Fruit fly (Drosophila melanogaster) whole organism, embryonic: ENCODE data around the gene Pak.

ENCODE experiments used
- CG12104 ChIP-seq: fragments of 200-800 bp; sonication (Bioruptor generic); optimal IDR thresholded peaks from 3 replicates; lab custom pipeline; 2016; ENCODE audit warnings: missing biosample characterization, missing genetic modification characterization
- CG12942 ChIP-seq: fragments of 200-800 bp; sonication (Bioruptor generic); optimal IDR thresholded peaks from 3 replicates; lab custom pipeline; 2016; ENCODE audit warnings: missing biosample characterization, missing genetic modification characterization
- CG14014 ChIP-seq: fragments of 200-800 bp; sonication (Bioruptor generic); IDR thresholded peaks from 2 replicates; pipeline ENCODE4 v1.3.6; 2022; ENCODE audit warnings: missing biosample characterization, missing genetic modification characterization
- CG1529 ChIP-seq: fragments of 200-800 bp; sonication (Bioruptor generic); optimal IDR thresholded peaks from 3 replicates; lab custom pipeline; 2018; ENCODE audit warnings: missing biosample characterization, missing genetic modification characterization
- CG1602 ChIP-seq: fragments of 200-800 bp; sonication (Bioruptor generic); optimal IDR thresholded peaks from 3 replicates; lab custom pipeline; 2016; ENCODE audit warnings: missing biosample characterization, missing genetic modification characterization
- CG17385 ChIP-seq: fragments of 200-800 bp; sonication (Bioruptor generic); optimal IDR thresholded peaks from 3 replicates; lab custom pipeline; 2018; ENCODE audit warnings: missing biosample characterization, mild to moderate bottlenecking, missing genetic modification characterization
- CG18476 ChIP-seq: fragments of 200-800 bp; sonication (Bioruptor generic); optimal IDR thresholded peaks from 2 replicates; lab custom pipeline; 2016; ENCODE audit warnings: missing biosample characterization, mild to moderate bottlenecking, missing genetic modification characterization
- CG18599 ChIP-seq: fragments of 200-800 bp; sonication (Bioruptor generic); optimal IDR thresholded peaks from 3 replicates; lab custom pipeline; 2017; ENCODE audit warnings: missing biosample characterization, missing genetic modification characterization, mild to moderate bottlenecking, moderate library complexity, missing genetic modification reagents
- CG2199 ChIP-seq: fragments of 200-800 bp; sonication (Bioruptor generic); IDR thresholded peaks from 3 replicates; pipeline ENCODE4 v1.3.6; 2022; ENCODE audit warnings: missing biosample characterization, missing genetic modification characterization
- CG2202 ChIP-seq: fragments of 200-800 bp; sonication (Bioruptor generic); optimal IDR thresholded peaks from 2 replicates; lab custom pipeline; 2018; ENCODE audit warnings: missing biosample characterization, mild to moderate bottlenecking, missing genetic modification characterization
- CG33213 ChIP-seq: fragments of 200-800 bp; sonication (Bioruptor generic); optimal IDR thresholded peaks from 3 replicates; lab custom pipeline; 2016; ENCODE audit warnings: missing biosample characterization, missing genetic modification characterization
- CG4730 ChIP-seq: fragments of 200-800 bp; sonication (Bioruptor generic); IDR thresholded peaks from 2 replicates; pipeline ENCODE4 v1.3.6; 2022; ENCODE audit warnings: missing biosample characterization, missing genetic modification characterization
- CG7271 ChIP-seq: fragments of 200-800 bp; sonication (Bioruptor generic); optimal IDR thresholded peaks from 2 replicates; lab custom pipeline; 2018; ENCODE audit warnings: missing biosample characterization, mild to moderate bottlenecking, missing genetic modification characterization, moderate library complexity
- CG7372 ChIP-seq: fragments of 200-800 bp; sonication (Bioruptor generic); IDR thresholded peaks from 2 replicates; pipeline ENCODE4 v1.3.6; 2022; ENCODE audit warnings: missing biosample characterization, missing genetic modification characterization
- CG8388 ChIP-seq: fragments of 200-800 bp; sonication (Bioruptor generic); optimal IDR thresholded peaks from 2 replicates; lab custom pipeline; 2019; ENCODE audit warnings: missing biosample characterization, mild to moderate bottlenecking, missing genetic modification characterization, moderate library complexity
- CG9215 ChIP-seq: fragments of 200-800 bp; sonication (Bioruptor generic); IDR thresholded peaks from 2 replicates; pipeline ENCODE4 v1.3.6; 2022; ENCODE audit warnings: missing biosample characterization, missing genetic modification characterization
- Camta ChIP-seq: fragments of 200-800 bp; sonication (Bioruptor generic); optimal IDR thresholded peaks from 2 replicates; lab custom pipeline; 2016; ENCODE audit warnings: missing biosample characterization, missing genetic modification characterization
- Chrac-16 ChIP-seq: fragments of 200-800 bp; sonication (Bioruptor generic); optimal IDR thresholded peaks from 3 replicates; lab custom pipeline; 2016; ENCODE audit warnings: missing biosample characterization, missing genetic modification characterization
- D19B ChIP-seq: fragments of 200-800 bp; sonication (Bioruptor generic); optimal IDR thresholded peaks from 2 replicates; lab custom pipeline; 2017; ENCODE audit warnings: missing biosample characterization, mild to moderate bottlenecking, missing genetic modification characterization
- Dp ChIP-seq: fragments of 200-800 bp; sonication (Bioruptor generic); optimal IDR thresholded peaks from 2 replicates; lab custom pipeline; 2018; ENCODE audit warnings: missing biosample characterization, mild to moderate bottlenecking, missing genetic modification characterization, moderate library complexity
- Elba2 ChIP-seq: fragments of 200-800 bp; sonication (Bioruptor generic); optimal IDR thresholded peaks from 3 replicates; lab custom pipeline; 2016; ENCODE audit warnings: missing biosample characterization, missing genetic modification characterization
- Fer1 ChIP-seq: fragments of 200-800 bp; sonication (Bioruptor generic); optimal IDR thresholded peaks from 2 replicates; lab custom pipeline; 2017; ENCODE audit warnings: missing biosample characterization, mild to moderate bottlenecking, missing genetic modification characterization
- GATAe ChIP-seq: fragments of 200-800 bp; sonication (Bioruptor generic); conservative IDR thresholded peaks from 2 replicates; pipeline ENCODE4 v1.3.6; 2022; ENCODE audit warnings: missing biosample characterization, missing genetic modification characterization
- HLH4C ChIP-seq: fragments of 200-800 bp; sonication (Bioruptor generic); IDR thresholded peaks from 3 replicates; pipeline ENCODE4 v1.3.6; 2022; ENCODE audit warnings: missing biosample characterization, missing genetic modification characterization; ENCODE audit not compliant: partially characterized antibody
- HLH54F ChIP-seq: fragments of 200-800 bp; sonication (Bioruptor generic); optimal IDR thresholded peaks from 3 replicates; lab custom pipeline; 2016; ENCODE audit warnings: missing biosample characterization, missing genetic modification characterization
- HmgZ ChIP-seq: fragments of 200-800 bp; sonication (Bioruptor generic); optimal IDR thresholded peaks from 2 replicates; lab custom pipeline; 2018; ENCODE audit warnings: missing biosample characterization, mild to moderate bottlenecking, missing genetic modification characterization
- Nf-YC ChIP-seq: fragments of 200-800 bp; optimal IDR thresholded peaks from 3 replicates; lab custom pipeline; 2019; ENCODE audit warnings: missing biosample characterization, mild to moderate bottlenecking, missing genetic modification characterization, moderate library complexity
- NfI ChIP-seq: fragments of 200-800 bp; sonication (Bioruptor generic); optimal IDR thresholded peaks from 3 replicates; lab custom pipeline; 2018; ENCODE audit warnings: missing biosample characterization, mild to moderate bottlenecking, missing genetic modification characterization, moderate library complexity
- Oli ChIP-seq: fragments of 200-800 bp; sonication (Bioruptor generic); optimal IDR thresholded peaks from 2 replicates; lab custom pipeline; 2018; ENCODE audit warnings: missing biosample characterization, mild to moderate bottlenecking, missing genetic modification characterization, moderate library complexity
- Usf ChIP-seq: fragments of 200-800 bp; sonication (Bioruptor generic); optimal IDR thresholded peaks from 2 replicates; lab custom pipeline; 2017; ENCODE audit warnings: missing genotype, missing biosample characterization, missing genetic modification characterization
- Xrp1 ChIP-seq: fragments of 200-800 bp; sonication (Bioruptor generic); IDR thresholded peaks from 2 replicates; pipeline ENCODE4 v1.3.6; 2022; ENCODE audit warnings: missing biosample characterization, missing genetic modification characterization
- al ChIP-seq: fragments of 200-800 bp; sonication (Bioruptor generic); IDR thresholded peaks from 2 replicates; pipeline ENCODE4 v1.3.6; 2022; ENCODE audit warnings: missing biosample characterization, missing genetic modification characterization
- ato ChIP-seq: fragments of 200-800 bp; sonication (Bioruptor generic); IDR thresholded peaks from 2 replicates; pipeline ENCODE4 v1.3.6; 2022; ENCODE audit warnings: missing biosample characterization, missing genetic modification characterization; ENCODE audit not compliant: partially characterized antibody
- az2 ChIP-seq: fragments of 200-800 bp; sonication (Bioruptor generic); optimal IDR thresholded peaks from 3 replicates; lab custom pipeline; 2016; ENCODE audit warnings: missing biosample characterization, missing genetic modification characterization
- caup ChIP-seq: fragments of 200-800 bp; sonication (Bioruptor generic); optimal IDR thresholded peaks from 3 replicates; lab custom pipeline; 2017; ENCODE audit warnings: missing biosample characterization, mild to moderate bottlenecking, missing genetic modification characterization, moderate library complexity; ENCODE audit not compliant: severe bottlenecking
- exex ChIP-seq: fragments of 200-800 bp; sonication (Bioruptor generic); optimal IDR thresholded peaks from 4 replicates; lab custom pipeline; 2018; ENCODE audit warnings: missing biosample characterization, mild to moderate bottlenecking, missing genetic modification characterization, moderate library complexity
- gsb ChIP-seq: fragments of 200-800 bp; sonication (Bioruptor generic); IDR thresholded peaks from 2 replicates; pipeline ENCODE4 v1.3.6; 2022; ENCODE audit warnings: missing biosample characterization, missing genetic modification characterization
- lbe ChIP-seq: fragments of 200-800 bp; sonication (Bioruptor generic); optimal IDR thresholded peaks from 2 replicates; lab custom pipeline; 2016; ENCODE audit warnings: missing biosample characterization, mild to moderate bottlenecking, missing genetic modification characterization
- lilli ChIP-seq: fragments of 200-800 bp; sonication (Bioruptor generic); optimal IDR thresholded peaks from 3 replicates; lab custom pipeline; 2016; ENCODE audit warnings: missing biosample characterization, missing genetic modification characterization
- oc ChIP-seq: fragments of 200-800 bp; sonication (Bioruptor generic); optimal IDR thresholded peaks from 2 replicates; lab custom pipeline; 2018; ENCODE audit warnings: missing biosample characterization, mild to moderate bottlenecking, missing genetic modification characterization, moderate library complexity
- otp ChIP-seq: fragments of 200-800 bp; sonication (Bioruptor generic); IDR thresholded peaks from 3 replicates; pipeline ENCODE4, ENCODE4 v1.3.6; 2022; ENCODE audit warnings: missing biosample characterization, missing genetic modification characterization
- p53 ChIP-seq: fragments of 200-800 bp; sonication (Bioruptor generic); optimal IDR thresholded peaks from 2 replicates; lab custom pipeline; 2016; ENCODE audit warnings: missing biosample characterization, missing genetic modification characterization
- sc ChIP-seq, 3 experiments: fragments of >200 bp in 2 of 3; fragments of 200-800 bp in 1 of 3; sonication (Bioruptor generic) in 1 of 3; optimal IDR thresholded peaks; 2 replicates in 2 of 3; 3 replicates in 1 of 3; lab custom pipeline; 2017; ENCODE audit warnings: mild to moderate bottlenecking in 1 of 3, missing biosample characterization in 1 of 3, missing genetic modification characterization in 1 of 3, missing genetic modification reagents in 1 of 3
- seq ChIP-seq: fragments of 200-800 bp; sonication (Bioruptor generic); IDR thresholded peaks from 2 replicates; pipeline ENCODE4 v1.3.6; 2022; ENCODE audit warnings: missing biosample characterization, missing genetic modification characterization
- slbo ChIP-seq: fragments of 200-800 bp; sonication (Bioruptor generic); IDR thresholded peaks from 2 replicates; pipeline ENCODE4 v1.3.6; 2022; ENCODE audit warnings: missing biosample characterization, missing genetic modification characterization
- slou ChIP-seq: fragments of 200-800 bp; sonication (Bioruptor generic); optimal IDR thresholded peaks from 3 replicates; lab custom pipeline; 2016; ENCODE audit warnings: missing biosample characterization, missing genetic modification characterization
- slp2 ChIP-seq: fragments of 200-800 bp; sonication (Bioruptor generic); optimal IDR thresholded peaks from 2 replicates; lab custom pipeline; 2016; ENCODE audit warnings: missing biosample characterization, missing genetic modification characterization
- stc ChIP-seq: fragments of 200-800 bp; sonication (Bioruptor generic); IDR thresholded peaks from 2 replicates; pipeline ENCODE4 v1.3.6; 2022; ENCODE audit warnings: missing biosample characterization, missing genetic modification characterization
- tgo ChIP-seq: fragments of 200-800 bp; sonication (Bioruptor generic); IDR thresholded peaks from 3 replicates; pipeline ENCODE4 v1.3.6; 2022; ENCODE audit warnings: missing biosample characterization, missing genetic modification characterization
- toy ChIP-seq: fragments of 200-800 bp; sonication (Bioruptor generic); IDR thresholded peaks from 2 replicates; pipeline ENCODE4 v1.3.6; 2022; ENCODE audit warnings: missing biosample characterization, missing genetic modification characterization
- trh ChIP-seq: fragments of 200-800 bp; sonication (Bioruptor generic); optimal IDR thresholded peaks from 2 replicates; lab custom pipeline; 2016; ENCODE audit warnings: missing biosample characterization, missing genetic modification characterization
- zfh1 ChIP-seq: fragments of 200-800 bp; sonication (Bioruptor generic); IDR thresholded peaks from 3 replicates; pipeline ENCODE4 v1.3.6; 2022; ENCODE audit warnings: missing biosample characterization, missing genetic modification characterization

Gene Pak

dm6 chr3R:6380129-6380528 lies 29.4 kb downstream of the Pak start, which contains the start of the genes CG1024 and TfIIFalpha (continued):
- peak; percentile 38 for TF ChIP-seq Nf-YC
- peak; percentile 19 for TF ChIP-seq lbe (GFP tag; lab: Kevin White, UChicago)
- TF ChIP-seq Camta (GFP tag; lab: Kevin White, UChicago): no peak
- TF ChIP-seq tgo (GFP tag; lab: Robert Waterston, UW): no peak
- TF ChIP-seq slp2 (GFP tag; lab: Kevin White, UChicago): no peak
- TF ChIP-seq CG7372 (GFP tag; lab: Robert Waterston, UW): no peak
- peak; percentile 20 for TF ChIP-seq lilli (GFP tag; lab: Kevin White, UChicago)
- no peak for TF ChIP-seq Elba2 (GFP tag; lab: Kevin White, UChicago)
- TF ChIP-seq toy (GFP tag; lab: Robert Waterston, UW): no peak
- TF ChIP-seq CG33213 (GFP tag; lab: Kevin White, UChicago): no peak
- no peak for TF ChIP-seq Usf (GFP tag; lab: Kevin White, UChicago)
- no peak for TF ChIP-seq CG18476 (GFP tag; lab: Kevin White, UChicago)
- peak; percentile 44 for TF ChIP-seq HmgZ (tag; lab: Kevin White, UChicago)
- TF ChIP-seq Fer1 (GFP tag; lab: Kevin White, UChicago): peak; percentile 20
- no peak for TF ChIP-seq CG4730 (GFP tag; lab: Robert Waterston, UW)
- TF ChIP-seq CG2199 (GFP tag; lab: Robert Waterston, UW): no peak
- TF ChIP-seq slou: no peak
- TF ChIP-seq CG2202 (tag; lab: Kevin White, UChicago): no peak
- TF ChIP-seq Oli (tag; lab: Kevin White, UChicago): no peak
- TF ChIP-seq CG18599 (GFP tag; lab: Kevin White, UChicago): no peak
- no peak for TF ChIP-seq seq (GFP tag; lab: Robert Waterston, UW)
- no peak for TF ChIP-seq CG1602 (GFP tag; lab: Kevin White, UChicago)
- TF ChIP-seq CG14014 (GFP tag; lab: Robert Waterston, UW): no peak
- TF ChIP-seq Chrac-16 (GFP tag; lab: Kevin White, UChicago): no peak
- no peak for TF ChIP-seq GATAe (GFP tag; lab: Robert Waterston, UW)
- no peak for TF ChIP-seq otp (GFP tag; lab: Robert Waterston, UW)
- TF ChIP-seq HLH54F: no peak
- no peak for TF ChIP-seq az2
- TF ChIP-seq CG12104: no peak
- TF ChIP-seq D19B (GFP tag; lab: Kevin White, UChicago): no peak
- no peak for TF ChIP-seq p53
- no peak for TF ChIP-seq caup
- no peak for TF ChIP-seq CG7271 (tag; lab: Kevin White, UChicago)
- TF ChIP-seq Xrp1 (GFP tag; lab: Robert Waterston, UW): no peak; the same call in 1 of the 2 replicates
- no peak for TF ChIP-seq CG17385 (GFP tag; lab: Kevin White, UChicago)
- TF ChIP-seq zfh1 (GFP tag; lab: Robert Waterston, UW): no peak
- no peak for TF ChIP-seq exex (tag; lab: Kevin White, UChicago)
- TF ChIP-seq sc (optimal IDR thresholded peaks at IDR 0.05; lab: Kevin White, UChicago): no peak
- TF ChIP-seq sc (GFP tag; optimal IDR thresholded peaks at IDR 0.05; lab: Kevin White, UChicago): no peak
- TF ChIP-seq NfI: no peak
- peak; percentile 55 for TF ChIP-seq Dp (GFP tag; lab: Kevin White, UChicago)
- no peak for TF ChIP-seq al (GFP tag; lab: Robert Waterston, UW)
- no peak for TF ChIP-seq CG9215 (GFP tag; lab: Robert Waterston, UW)
- TF ChIP-seq stc (GFP tag; lab: Robert Waterston, UW): no peak
- TF ChIP-seq gsb (GFP tag; lab: Robert Waterston, UW): no peak
- TF ChIP-seq oc: no peak
- no peak for TF ChIP-seq CG1529 (GFP tag; lab: Kevin White, UChicago)
- peak; percentile 97 for TF ChIP-seq HLH4C
- no peak for TF ChIP-seq CG12942 (GFP tag; lab: Kevin White, UChicago)
- TF ChIP-seq slbo: no peak
- no peak for TF ChIP-seq CG8388 (GFP tag; lab: Kevin White, UChicago)
- TF ChIP-seq trh (GFP tag; lab: Kevin White, UChicago): no peak
- TF ChIP-seq ato (GFP tag; lab: Robert Waterston, UW): peak; percentile 88
